Worm (Caenorhabditis elegans) whole organism, late embryonic: Measurements from ENCODE around the gene srsx-28.
A peak's percentile ranks its signal among the peaks of the same experiment; 100 is the strongest.

Experiments
- C08G9.2 ChIP-seq: sonication (generic microtip); optimal IDR thresholded peaks from 2 replicates; lab custom pipeline; 2016; ENCODE audit warnings: mild to moderate bottlenecking, missing genetic modification characterization, moderate library complexity, missing compliant biosample characterization
- C38D4.7 ChIP-seq: fragments of 200-800 bp; sonication (Bioruptor generic); optimal IDR thresholded peaks from 2 replicates; lab custom pipeline; 2018; ENCODE audit warnings: mild to moderate bottlenecking, missing genetic modification characterization, moderate library complexity, missing compliant biosample characterization
- F13H6.1 ChIP-seq: sonication (generic microtip); optimal IDR thresholded peaks from 2 replicates; lab custom pipeline; 2016; ENCODE audit warnings: missing genetic modification characterization, missing compliant biosample characterization
- K02D7.2 ChIP-seq: sonication (generic microtip); optimal IDR thresholded peaks from 2 replicates; lab custom pipeline; 2017; ENCODE audit warnings: mild to moderate bottlenecking, missing genetic modification characterization, missing compliant biosample characterization
- K09A11.1 ChIP-seq: sonication (generic microtip); optimal IDR thresholded peaks from 2 replicates; lab custom pipeline; 2017; ENCODE audit warnings: antibody characterized with exemption, mild to moderate bottlenecking, missing genetic modification characterization, missing compliant biosample characterization; ENCODE audit not compliant: insufficient read depth
- Y22D7AL.16 ChIP-seq: sonication (generic microtip); optimal IDR thresholded peaks from 2 replicates; lab custom pipeline; 2016; ENCODE audit warnings: missing genetic modification characterization, missing compliant biosample characterization
- ahr-1 ChIP-seq: sonication (generic microtip); optimal IDR thresholded peaks from 2 replicates; lab custom pipeline; 2016; ENCODE audit warnings: missing genetic modification characterization, missing compliant biosample characterization
- ama-1 ChIP-seq: fragments of 150-350 bp; optimal IDR thresholded peaks from 2 replicates; lab custom pipeline; 2014
- ceh-14 ChIP-seq: sonication (generic microtip); optimal IDR thresholded peaks from 2 replicates; lab custom pipeline; 2016; ENCODE audit warnings: missing genotype, missing genetic modification characterization, missing compliant biosample characterization
- ceh-19 ChIP-seq: fragments of 200-800 bp; sonication (Bioruptor generic); optimal IDR thresholded peaks from 2 replicates; lab custom pipeline; 2018; ENCODE audit warnings: mild to moderate bottlenecking, missing genetic modification characterization, missing compliant biosample characterization
- ceh-22 ChIP-seq: sonication (generic microtip); optimal IDR thresholded peaks from 2 replicates; lab custom pipeline; 2017; ENCODE audit warnings: missing biosample characterization, missing genetic modification characterization
- ceh-24 ChIP-seq: sonication (generic microtip); optimal IDR thresholded peaks from 2 replicates; lab custom pipeline; 2016; ENCODE audit warnings: mild to moderate bottlenecking, missing genetic modification characterization, missing compliant biosample characterization
- ceh-30 ChIP-seq: fragments of 150-350 bp; optimal IDR thresholded peaks from 2 replicates; lab custom pipeline; 2014; ENCODE audit warnings: missing biosample characterization, missing genetic modification characterization
- ceh-31 ChIP-seq: sonication (generic microtip); optimal IDR thresholded peaks from 2 replicates; lab custom pipeline; 2016; ENCODE audit warnings: missing genetic modification characterization, missing compliant biosample characterization
- ceh-34 ChIP-seq: sonication (generic microtip); optimal IDR thresholded peaks from 2 replicates; lab custom pipeline; 2016; ENCODE audit warnings: mild to moderate bottlenecking, missing genetic modification characterization, missing compliant biosample characterization
- ceh-45 ChIP-seq: fragments of 200-800 bp; sonication (Bioruptor generic); IDR thresholded peaks from 2 replicates; pipeline ENCODE4 v1.3.6; 2022; ENCODE audit warnings: missing genetic modification reagents, missing genetic modification characterization, missing compliant biosample characterization
- ceh-6 ChIP-seq: fragments of 200-800 bp; sonication (Bioruptor generic); optimal IDR thresholded peaks from 2 replicates; lab custom pipeline; 2018; ENCODE audit warnings: mild to moderate bottlenecking, missing genetic modification characterization, missing compliant biosample characterization
- che-1 ChIP-seq: sonication (generic microtip); optimal IDR thresholded peaks from 2 replicates; lab custom pipeline; 2016; ENCODE audit warnings: mild to moderate bottlenecking, missing genetic modification characterization, missing compliant biosample characterization
- dmd-4 ChIP-seq: sonication (generic microtip); optimal IDR thresholded peaks from 2 replicates; lab custom pipeline; 2016; ENCODE audit warnings: borderline replicate concordance, missing genetic modification characterization, missing compliant biosample characterization
- dve-1 ChIP-seq: sonication (generic microtip); optimal IDR thresholded peaks from 2 replicates; lab custom pipeline; 2017; ENCODE audit warnings: antibody characterized with exemption, mild to moderate bottlenecking, missing genetic modification characterization, missing compliant biosample characterization
- elt-2 ChIP-seq: sonication (generic microtip); optimal IDR thresholded peaks from 2 replicates; lab custom pipeline; 2016; ENCODE audit warnings: missing genetic modification reagents, missing genetic modification characterization, missing compliant biosample characterization
- ets-4 ChIP-seq: sonication (generic microtip); optimal IDR thresholded peaks from 2 replicates; lab custom pipeline; 2016; ENCODE audit warnings: missing genetic modification characterization, missing compliant biosample characterization
- eyg-1 ChIP-seq: sonication (generic microtip); optimal IDR thresholded peaks from 2 replicates; lab custom pipeline; 2016; ENCODE audit warnings: missing genotype, missing genetic modification characterization, missing compliant biosample characterization
- fax-1 ChIP-seq: sonication (generic microtip); optimal IDR thresholded peaks from 2 replicates; lab custom pipeline; 2016; ENCODE audit warnings: missing genotype, missing genetic modification characterization, missing compliant biosample characterization
- fkh-10 ChIP-seq: fragments of 150-350 bp; optimal IDR thresholded peaks from 2 replicates; lab custom pipeline; 2014; ENCODE audit warnings: missing biosample characterization, missing genetic modification reagents, missing genetic modification characterization
- fkh-6 ChIP-seq: sonication (generic microtip); optimal IDR thresholded peaks from 2 replicates; lab custom pipeline; 2016; ENCODE audit warnings: missing genetic modification characterization, missing compliant biosample characterization
- gmeb-2 ChIP-seq: sonication (generic microtip); optimal IDR thresholded peaks from 2 replicates; lab custom pipeline; 2016; ENCODE audit warnings: missing genetic modification characterization, inconsistent platforms, missing compliant biosample characterization
- hlh-15 ChIP-seq: sonication (generic microtip); optimal IDR thresholded peaks from 2 replicates; lab custom pipeline; 2016; ENCODE audit warnings: missing genetic modification characterization, missing compliant biosample characterization
- hlh-6 ChIP-seq: sonication (generic microtip); optimal IDR thresholded peaks from 2 replicates; lab custom pipeline; 2016; ENCODE audit warnings: missing genotype, missing genetic modification characterization, missing compliant biosample characterization
- hlh-8 ChIP-seq: sonication (generic microtip); optimal IDR thresholded peaks from 2 replicates; lab custom pipeline; 2016; ENCODE audit warnings: missing genotype, missing genetic modification characterization, missing compliant biosample characterization
- lim-6 ChIP-seq: sonication (generic microtip); optimal IDR thresholded peaks from 2 replicates; lab custom pipeline; 2016; ENCODE audit warnings: missing genetic modification characterization, missing compliant biosample characterization
- lin-11 ChIP-seq: fragments of 200-800 bp; sonication (Bioruptor generic); optimal IDR thresholded peaks from 2 replicates; lab custom pipeline; 2018; ENCODE audit warnings: mild to moderate bottlenecking, missing genetic modification characterization, missing compliant biosample characterization
- madf-2 ChIP-seq: sonication (generic microtip); optimal IDR thresholded peaks from 2 replicates; lab custom pipeline; 2017; ENCODE audit warnings: missing genetic modification characterization, missing compliant biosample characterization
- nfya-1 ChIP-seq: sonication (generic microtip); optimal IDR thresholded peaks from 2 replicates; lab custom pipeline; 2017; ENCODE audit warnings: missing genetic modification characterization, mild to moderate bottlenecking, missing compliant biosample characterization, antibody characterized with exemption, moderate library complexity
- nhr-11 ChIP-seq: fragments of 150-350 bp; optimal IDR thresholded peaks from 2 replicates; lab custom pipeline; 2014; ENCODE audit warnings: missing biosample characterization, missing genetic modification characterization
- nhr-232 ChIP-seq: sonication (generic microtip); optimal IDR thresholded peaks from 2 replicates; lab custom pipeline; 2016; ENCODE audit warnings: missing genetic modification characterization, missing compliant biosample characterization
- npax-4 ChIP-seq: sonication (generic microtip); optimal IDR thresholded peaks from 2 replicates; lab custom pipeline; 2016; ENCODE audit warnings: missing genetic modification characterization, missing compliant biosample characterization
- pag-3 ChIP-seq: sonication (generic microtip); optimal IDR thresholded peaks from 2 replicates; lab custom pipeline; 2016; ENCODE audit warnings: missing compliant biosample characterization, missing genetic modification characterization, borderline replicate concordance
- pat-9 ChIP-seq: fragments of 200-800 bp; sonication (Bioruptor generic); optimal IDR thresholded peaks from 2 replicates; lab custom pipeline; 2018; ENCODE audit warnings: mild to moderate bottlenecking, missing genetic modification characterization, moderate library complexity, missing compliant biosample characterization
- pax-1 ChIP-seq: fragments of 150-350 bp; optimal IDR thresholded peaks from 2 replicates; lab custom pipeline; 2014; ENCODE audit warnings: missing biosample characterization, missing genetic modification characterization
- pha-2 ChIP-seq: sonication (generic microtip); optimal IDR thresholded peaks from 2 replicates; lab custom pipeline; 2017; ENCODE audit warnings: mild to moderate bottlenecking, missing genetic modification characterization, missing compliant biosample characterization
- pqm-1 ChIP-seq: sonication (generic microtip); optimal IDR thresholded peaks from 2 replicates; lab custom pipeline; 2016; ENCODE audit warnings: missing genetic modification characterization, missing compliant biosample characterization
- pros-1 ChIP-seq: fragments of 150-350 bp; optimal IDR thresholded peaks from 2 replicates; lab custom pipeline; 2014; ENCODE audit warnings: missing biosample characterization, missing genetic modification reagents, missing genetic modification characterization
- ref-2 ChIP-seq: sonication (generic microtip); optimal IDR thresholded peaks from 2 replicates; lab custom pipeline; 2016; ENCODE audit warnings: missing genetic modification characterization, missing compliant biosample characterization
- rnt-1 ChIP-seq: sonication (generic microtip); optimal IDR thresholded peaks from 2 replicates; lab custom pipeline; 2016; ENCODE audit warnings: missing genetic modification characterization, missing compliant biosample characterization
- sdc-2 ChIP-seq: sonication (generic microtip); optimal IDR thresholded peaks from 2 replicates; lab custom pipeline; 2016; ENCODE audit warnings: missing genotype, missing genetic modification characterization, missing compliant biosample characterization
- syd-9 ChIP-seq: sonication (generic microtip); optimal IDR thresholded peaks from 2 replicates; lab custom pipeline; 2016; ENCODE audit warnings: mild to moderate bottlenecking, missing genetic modification characterization, moderate library complexity, missing compliant biosample characterization
- tbx-2 ChIP-seq: sonication (generic microtip); optimal IDR thresholded peaks from 2 replicates; lab custom pipeline; 2016; ENCODE audit warnings: missing genetic modification characterization, missing compliant biosample characterization
- tbx-7 ChIP-seq: sonication (generic microtip); optimal IDR thresholded peaks from 2 replicates; lab custom pipeline; 2016; ENCODE audit warnings: missing genotype, missing genetic modification characterization, missing compliant biosample characterization
- unc-3 ChIP-seq, 2 experiments: fragments of 200-800 bp in 1 of 2; sonication (Bioruptor generic) in 1 of 2; sonication (generic microtip) in 1 of 2; conservative IDR thresholded peaks in 1 of 2; optimal IDR thresholded peaks in 1 of 2; 2 replicates each; pipeline versions ENCODE4 v1.3.6 to Lab custom; 2016 to 2022; ENCODE audit warnings: missing compliant biosample characterization in 2 of 2, missing genetic modification characterization in 2 of 2, missing genetic modification reagents in 1 of 2
- unc-42 ChIP-seq: sonication (generic microtip); optimal IDR thresholded peaks from 2 replicates; lab custom pipeline; 2016; ENCODE audit warnings: missing genotype, missing genetic modification characterization, missing compliant biosample characterization
- unc-55 ChIP-seq: sonication (generic microtip); optimal IDR thresholded peaks from 2 replicates; lab custom pipeline; 2017; ENCODE audit warnings: missing biosample characterization, missing genetic modification reagents, missing genetic modification characterization
- zip-5 ChIP-seq: sonication (generic microtip); optimal IDR thresholded peaks from 2 replicates; lab custom pipeline; 2016; ENCODE audit warnings: missing genetic modification characterization, missing compliant biosample characterization
- ztf-16 ChIP-seq: sonication (generic microtip); optimal IDR thresholded peaks from 2 replicates; lab custom pipeline; 2017; ENCODE audit warnings: missing genetic modification characterization, missing compliant biosample characterization

Gene srsx-28

ce11 chrV:10178166-10178565, 25.8 kb downstream of the srsx-28 start:
- TF ChIP-seq madf-2 (tag; lab: Kevin White, UChicago), result no peak
- no peak for TF ChIP-seq ztf-16 (tag; lab: Kevin White, UChicago)
- TF ChIP-seq ref-2 (tag; lab: Kevin White, UChicago), result peak; percentile 85
- peak; percentile 77 for TF ChIP-seq C08G9.2 (tag; lab: Kevin White, UChicago)
- peak; percentile 67 for TF ChIP-seq F13H6.1 (tag; lab: Kevin White, UChicago)
- peak; percentile 23 for TF ChIP-seq sdc-2
- TF ChIP-seq nhr-232 (tag; lab: Kevin White, UChicago), result no peak
- no peak for TF ChIP-seq Y22D7AL.16 (tag; lab: Kevin White, UChicago)
- TF ChIP-seq hlh-6, result no peak
- TF ChIP-seq K02D7.2 (tag; lab: Kevin White, UChicago), result no peak
- TF ChIP-seq nfya-1 (tag; lab: Kevin White, UChicago), result peak; percentile 31
- TF ChIP-seq fkh-6, result no peak
- no peak for TF ChIP-seq eyg-1 (tag; lab: Kevin White, UChicago)
- no peak for TF ChIP-seq pqm-1 (tag; lab: Kevin White, UChicago)
- TF ChIP-seq pat-9, result no peak
- TF ChIP-seq pax-1 (tag; lab: Kevin White, UChicago), result no peak
- no peak for TF ChIP-seq K09A11.1 (tag; lab: Kevin White, UChicago)
- TF ChIP-seq nhr-11 (tag; lab: Kevin White, UChicago), result no peak
- TF ChIP-seq ceh-34, result peak; percentile 67
- TF ChIP-seq che-1 (tag; lab: Kevin White, UChicago), result no peak
- no peak for TF ChIP-seq pag-3 (tag; lab: Kevin White, UChicago)
- no peak for TF ChIP-seq syd-9
- no peak for TF ChIP-seq dve-1
- TF ChIP-seq hlh-15 (tag; lab: Kevin White, UChicago), result no peak
- peak; percentile 22 for TF ChIP-seq rnt-1 (tag; lab: Kevin White, UChicago)
- TF ChIP-seq ceh-19 (GFP tag; lab: Kevin White, UChicago), result no peak
- peak; percentile 73 for TF ChIP-seq ets-4 (tag; lab: Kevin White, UChicago)
- no peak for TF ChIP-seq ceh-22 (tag; lab: Kevin White, UChicago)
- TF ChIP-seq unc-55 (GFP tag; lab: Kevin White, UChicago), result no peak
- TF ChIP-seq ceh-31 (tag; lab: Kevin White, UChicago), result peak; percentile 94
- no peak for TF ChIP-seq dmd-4 (tag; lab: Kevin White, UChicago)
- peak; percentile 49 for TF ChIP-seq ahr-1 (tag; lab: Kevin White, UChicago)
- TF ChIP-seq unc-3 (GFP tag; conservative IDR thresholded peaks at IDR 0.05; lab: Robert Waterston, UW), result no peak
- TF ChIP-seq unc-3 (tag; optimal IDR thresholded peaks at IDR 0.05; lab: Kevin White, UChicago), result no peak
- no peak for TF ChIP-seq lin-11 (tag; lab: Kevin White, UChicago)
- peak; percentile 19 for TF ChIP-seq unc-42 (tag; lab: Kevin White, UChicago)
- peak; percentile 75 for TF ChIP-seq tbx-2 (tag; lab: Kevin White, UChicago)
- TF ChIP-seq tbx-7, result peak; percentile 71
- TF ChIP-seq pros-1, result no peak
- TF ChIP-seq zip-5 (tag; lab: Kevin White, UChicago), result peak; percentile 52
- no peak for TF ChIP-seq ceh-45 (GFP tag; lab: Robert Waterston, UW)
- TF ChIP-seq ceh-30 (tag; lab: Kevin White, UChicago), result no peak
- peak; percentile 54 for TF ChIP-seq elt-2 (tag; lab: Kevin White, UChicago)
- TF ChIP-seq fax-1, result peak; percentile 39
- peak; percentile 52 for TF ChIP-seq hlh-8
- TF ChIP-seq fkh-10 (GFP tag; lab: Kevin White, UChicago), result no peak
- no peak for TF ChIP-seq npax-4 (tag; lab: Kevin White, UChicago)
- no peak for TF ChIP-seq pha-2
- peak; percentile 79 for TF ChIP-seq ceh-14 (tag; lab: Kevin White, UChicago)
- TF ChIP-seq gmeb-2 (tag; lab: Kevin White, UChicago), result no peak
- TF ChIP-seq ceh-24, result no peak
- no peak for TF ChIP-seq lim-6
- no peak for TF ChIP-seq ama-1
- TF ChIP-seq ceh-6, result no peak
- TF ChIP-seq C38D4.7, result no peak
